Worm (Caenorhabditis elegans): Measurements from ENCODE around the gene F43G6.8.

DNA sequence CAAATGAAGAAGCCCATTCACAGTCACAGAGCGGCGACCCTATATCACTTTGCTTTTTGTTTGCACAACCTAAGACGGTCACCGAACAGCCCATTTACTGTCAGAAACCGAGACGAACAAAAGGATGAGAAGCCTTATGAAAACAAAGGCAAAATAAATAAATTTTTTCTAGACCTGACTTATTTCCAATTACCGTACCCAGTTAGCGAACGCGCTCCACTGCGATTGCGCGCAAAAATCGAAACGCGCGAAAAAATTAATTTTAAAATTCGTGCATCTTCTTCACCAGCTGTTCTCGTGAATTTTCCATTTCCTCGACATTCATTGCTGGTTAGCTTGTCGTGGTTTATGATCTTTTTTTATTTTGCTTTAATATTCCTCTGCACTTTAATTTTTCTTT, 31.4 kb downstream of the F43G6.8 start, which contains the start of gene F43G6.16:
- TF ChIP-seq klf-2 (GFP tag; conservative IDR thresholded peaks at IDR 0.05) (no peak), flt-1 (GFP tag; IDR thresholded peaks at IDR 0.05) (no peak), ref-1 (GFP tag; conservative IDR thresholded peaks at IDR 0.05) (no peak), tab-1 (GFP tag; IDR thresholded peaks at IDR 0.05) (no peak), cog-1 (tag; optimal IDR thresholded peaks at IDR 0.05) (no peak), T22C8.4 (GFP tag; IDR thresholded peaks at IDR 0.05) (no peak), ztf-29 (GFP tag; IDR thresholded peaks at IDR 0.05) (no peak)

Measured in whole organism, midembryonic.